Worm (Caenorhabditis elegans) whole organism, midembryonic: Measurements from ENCODE around the gene mes-6.

Experiments
- T22C8.4 ChIP-seq: fragments of 200-800 bp; sonication (Bioruptor generic); IDR thresholded peaks from 2 replicates; pipeline ENCODE4 v1.3.6; 2022; ENCODE audit warnings: missing genetic modification characterization, missing compliant biosample characterization
- cog-1 ChIP-seq: sonication (generic microtip); optimal IDR thresholded peaks from 2 replicates; lab custom pipeline; 2016; ENCODE audit warnings: missing genetic modification characterization, missing compliant biosample characterization
- flt-1 ChIP-seq: fragments of 200-800 bp; sonication (Bioruptor generic); IDR thresholded peaks from 2 replicates; pipeline ENCODE4 v1.3.6; 2022; ENCODE audit warnings: missing genetic modification characterization, missing compliant biosample characterization
- klf-2 ChIP-seq: fragments of 200-800 bp; sonication (Bioruptor generic); conservative IDR thresholded peaks from 2 replicates; pipeline ENCODE4 v1.3.6; 2022; ENCODE audit warnings: missing genetic modification reagents, missing genetic modification characterization, missing compliant biosample characterization
- med-1 ChIP-seq: sonication (generic microtip); optimal IDR thresholded peaks from 2 replicates; lab custom pipeline; 2017; ENCODE audit warnings: missing genetic modification characterization, mild to moderate bottlenecking, missing compliant biosample characterization, antibody characterized with exemption, missing genetic modification reagents; ENCODE audit not compliant: insufficient read depth
- ref-1 ChIP-seq: fragments of 200-800 bp; sonication (Bioruptor generic); conservative IDR thresholded peaks from 2 replicates; pipeline ENCODE4 v1.3.6; 2022; ENCODE audit warnings: missing genetic modification reagents, missing genetic modification characterization, missing compliant biosample characterization
- tab-1 ChIP-seq: fragments of 200-800 bp; sonication (Bioruptor generic); IDR thresholded peaks from 2 replicates; pipeline ENCODE4 v1.3.6; 2022; ENCODE audit warnings: missing genetic modification characterization, missing compliant biosample characterization
- ztf-23 ChIP-seq: fragments of 200-800 bp; sonication (Bioruptor generic); IDR thresholded peaks from 2 replicates; pipeline ENCODE4 v1.3.6; 2022; ENCODE audit warnings: missing genetic modification reagents, missing genetic modification characterization, missing compliant biosample characterization
- ztf-29 ChIP-seq: fragments of 200-800 bp; sonication (Bioruptor generic); IDR thresholded peaks from 2 replicates; pipeline ENCODE4 v1.3.6; 2022; ENCODE audit warnings: missing genetic modification reagents, missing genetic modification characterization, missing compliant biosample characterization

Gene mes-6

DNA sequence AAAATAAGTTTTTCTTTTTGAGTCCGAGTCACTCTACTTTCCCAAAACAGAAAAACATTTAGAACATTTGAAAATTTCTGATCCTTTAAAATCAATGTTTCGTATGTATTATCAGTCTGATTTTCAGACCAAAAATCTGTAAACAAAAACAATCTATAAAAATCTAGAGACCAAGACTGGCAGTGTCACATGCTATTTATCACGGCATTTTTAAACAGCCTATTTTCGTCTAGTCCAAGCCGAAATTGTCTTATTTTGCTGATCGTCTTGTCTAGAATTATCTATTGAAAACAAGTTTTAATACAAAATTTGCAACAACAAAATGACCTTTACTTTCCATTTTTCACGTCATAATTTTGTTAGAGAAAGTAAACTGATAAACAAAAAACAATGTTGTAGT is 15.5 kb downstream of the mes-6 start:
- TF ChIP-seq tab-1 (no peak), ztf-23 (no peak), med-1 (no peak), T22C8.4 (GFP tag; lab: Robert Waterston, UW) (no peak), klf-2 (no peak), ztf-29 (GFP tag; lab: Robert Waterston, UW) (no peak)

DNA sequence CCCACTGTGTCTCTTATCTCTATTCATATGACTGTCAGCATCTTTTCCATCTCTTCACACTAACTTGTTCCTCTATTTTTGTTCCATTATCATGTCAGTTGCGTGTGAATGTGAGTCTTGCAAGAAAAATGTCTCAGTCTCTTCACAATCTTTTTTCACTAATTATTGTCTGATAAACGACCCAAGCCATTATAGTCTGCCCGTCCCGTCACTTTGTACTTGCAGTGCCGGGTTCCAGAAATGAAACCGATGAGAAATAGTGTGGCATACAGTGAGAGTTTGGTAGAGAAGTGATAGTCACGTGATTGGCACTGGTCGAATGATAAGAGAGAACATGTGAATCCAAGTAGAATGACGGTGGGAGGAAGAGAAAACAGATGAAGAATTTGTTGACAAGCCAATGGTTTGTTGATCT is 16.5 kb downstream of the mes-6 start:
- no peak for TF ChIP-seq ztf-23
- no peak for TF ChIP-seq flt-1 (GFP tag; lab: Robert Waterston, UW)
- TF ChIP-seq med-1, result no peak
- no peak for TF ChIP-seq tab-1
- TF ChIP-seq cog-1 (tag; lab: Kevin White, UChicago), result no peak
- no peak for TF ChIP-seq ztf-29 (GFP tag; lab: Robert Waterston, UW)

DNA sequence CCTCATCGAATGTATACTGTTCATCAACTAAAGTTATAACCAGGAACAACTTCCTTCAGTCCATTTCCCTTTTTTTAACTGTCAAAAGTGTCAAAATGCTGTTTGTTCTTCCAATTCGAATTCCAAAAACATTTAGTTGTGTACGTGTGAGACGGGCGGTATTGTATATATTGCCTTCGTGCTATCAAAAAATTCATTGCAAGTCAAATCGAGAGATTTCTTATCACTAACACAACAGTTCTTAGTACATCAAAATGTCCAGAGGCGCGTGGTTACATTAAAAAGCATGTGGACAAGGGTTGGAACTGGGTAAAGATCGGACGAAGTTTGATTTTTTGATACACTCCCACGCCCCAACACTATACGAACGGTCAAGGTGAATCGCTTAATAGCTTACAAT is 17.3 kb downstream of the mes-6 start:
- TF ChIP-seq T22C8.4 (GFP tag; lab: Robert Waterston, UW), result no peak
- TF ChIP-seq flt-1 (GFP tag; lab: Robert Waterston, UW), result no peak
- TF ChIP-seq tab-1, result no peak
- TF ChIP-seq ref-1 (GFP tag; lab: Robert Waterston, UW), result no peak
- no peak for TF ChIP-seq cog-1 (tag; lab: Kevin White, UChicago)

DNA sequence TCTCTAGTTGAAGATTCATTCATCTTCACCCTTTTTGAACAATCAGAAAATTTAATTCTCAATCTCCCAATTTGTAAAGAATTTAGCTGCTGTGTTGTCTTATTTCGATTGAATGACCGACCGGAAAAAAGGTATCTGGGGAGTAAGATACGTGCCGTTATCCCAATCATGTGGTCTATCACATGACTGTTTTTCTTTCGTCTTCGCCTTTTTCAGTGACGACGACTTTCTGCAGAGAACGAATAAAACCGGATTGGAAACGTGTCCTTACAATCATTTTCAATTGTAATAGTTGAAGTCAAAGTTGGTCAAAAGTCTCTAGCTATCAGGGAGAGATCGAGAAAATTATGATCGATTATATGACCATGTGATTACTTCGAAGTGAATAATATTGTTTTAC is 18.0 kb downstream of the mes-6 start:
- TF ChIP-seq ref-1 (GFP tag; lab: Robert Waterston, UW) (no peak), ztf-29 (GFP tag; lab: Robert Waterston, UW) (no peak), med-1 (no peak), klf-2 (no peak), T22C8.4 (GFP tag; lab: Robert Waterston, UW) (no peak), cog-1 (tag; lab: Kevin White, UChicago) (no peak), flt-1 (GFP tag; lab: Robert Waterston, UW) (no peak), ztf-23 (no peak), tab-1 (no peak)

DNA sequence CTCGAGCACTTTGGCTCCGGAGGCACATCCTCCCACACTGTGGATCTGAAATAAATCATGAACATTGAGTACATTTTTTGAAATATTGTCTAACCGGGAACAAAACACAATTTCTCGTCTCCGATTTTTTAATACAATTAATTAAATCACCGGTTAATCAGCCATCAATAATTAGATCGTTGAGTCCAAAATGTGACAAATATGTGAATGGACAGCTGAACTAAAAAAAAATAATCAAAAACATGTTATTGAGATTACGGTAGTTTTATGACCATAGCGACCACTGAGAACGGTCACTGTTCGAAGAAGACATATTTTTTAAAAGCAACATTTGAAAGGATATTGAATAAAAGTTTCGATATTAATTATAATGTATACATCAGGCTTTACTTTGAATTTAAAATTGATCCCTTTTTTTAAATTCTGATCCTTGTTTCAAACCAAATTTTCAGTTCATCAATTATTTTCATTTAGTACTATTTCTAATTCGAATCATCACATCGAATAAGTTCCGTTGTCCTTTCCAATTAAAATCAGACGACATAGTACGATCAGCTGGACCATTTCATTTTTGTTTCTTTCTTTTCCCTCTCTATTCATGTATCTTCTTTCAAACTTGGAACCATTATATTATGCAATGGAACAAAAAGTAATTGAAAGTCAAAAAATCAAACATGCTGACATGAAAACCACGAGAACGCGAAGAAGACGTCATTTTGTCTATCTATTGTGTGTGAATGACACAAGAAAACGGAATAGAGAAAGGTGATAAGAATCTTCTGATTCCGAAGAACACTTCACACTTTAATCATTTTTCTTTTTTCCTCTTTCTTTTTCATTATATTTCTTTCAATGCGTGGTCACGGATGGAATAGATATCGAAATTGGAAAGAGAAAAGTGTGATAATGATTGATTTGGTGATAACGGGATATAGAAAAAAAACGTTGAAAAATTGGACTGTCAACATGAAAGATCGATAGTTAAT is 19.3 kb downstream of the mes-6 start:
- no peak for TF ChIP-seq cog-1 (tag; lab: Kevin White, UChicago)
- no peak for TF ChIP-seq med-1
- no peak for TF ChIP-seq ref-1 (GFP tag; lab: Robert Waterston, UW)
- TF ChIP-seq klf-2, result no peak

DNA sequence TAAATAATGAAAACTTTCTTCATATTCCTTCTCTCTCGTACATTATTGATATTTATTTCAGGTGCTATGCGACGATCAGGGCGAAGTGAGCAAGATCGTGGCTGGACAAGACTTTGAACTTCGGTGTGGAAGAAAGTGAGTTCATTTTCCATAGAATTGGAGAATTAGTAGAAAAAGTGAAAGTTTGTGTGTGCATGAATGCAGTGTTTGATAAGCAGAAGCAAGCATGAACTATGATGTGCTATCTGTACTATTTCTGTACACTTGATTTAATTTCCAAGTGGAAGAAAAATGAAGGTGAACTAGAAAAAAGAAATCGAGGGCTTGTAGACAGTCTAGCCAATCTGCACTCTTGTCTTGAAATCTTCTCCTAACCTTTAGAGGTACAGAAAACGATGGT is 20.9 kb downstream of the mes-6 start:
- TF ChIP-seq flt-1 (GFP tag; lab: Robert Waterston, UW), result no peak
- TF ChIP-seq cog-1 (tag; lab: Kevin White, UChicago), result no peak
- TF ChIP-seq tab-1, result no peak
- TF ChIP-seq ztf-23, result no peak
- no peak for TF ChIP-seq ztf-29 (GFP tag; lab: Robert Waterston, UW)
- TF ChIP-seq ref-1 (GFP tag; lab: Robert Waterston, UW), result no peak
- TF ChIP-seq klf-2, result no peak
- TF ChIP-seq med-1, result no peak
- no peak for TF ChIP-seq T22C8.4 (GFP tag; lab: Robert Waterston, UW)

DNA sequence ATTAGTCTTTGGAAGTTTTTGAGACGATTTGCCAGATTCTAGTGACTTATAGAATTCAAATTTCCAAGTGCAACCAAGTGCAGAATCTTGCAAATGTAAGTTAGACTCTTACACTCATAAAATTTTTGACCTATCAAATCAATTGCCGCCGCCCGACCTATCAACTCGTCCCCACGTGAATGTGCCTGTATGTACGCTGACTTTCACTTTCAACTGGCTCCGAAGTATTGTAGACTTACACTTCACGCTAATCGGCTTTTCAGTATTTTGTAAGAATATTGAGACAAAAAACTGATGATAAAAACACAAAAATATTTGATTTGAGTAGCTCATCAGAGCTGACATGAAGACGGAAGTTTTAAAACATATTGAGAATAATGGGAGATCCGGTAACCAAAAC is 21.7 kb downstream of the mes-6 start:
- TF ChIP-seq ztf-23 (no peak), cog-1 (tag; lab: Kevin White, UChicago) (no peak), tab-1 (no peak), ztf-29 (GFP tag; lab: Robert Waterston, UW) (no peak), flt-1 (GFP tag; lab: Robert Waterston, UW) (no peak), T22C8.4 (GFP tag; lab: Robert Waterston, UW) (no peak), ref-1 (GFP tag; lab: Robert Waterston, UW) (no peak)

DNA sequence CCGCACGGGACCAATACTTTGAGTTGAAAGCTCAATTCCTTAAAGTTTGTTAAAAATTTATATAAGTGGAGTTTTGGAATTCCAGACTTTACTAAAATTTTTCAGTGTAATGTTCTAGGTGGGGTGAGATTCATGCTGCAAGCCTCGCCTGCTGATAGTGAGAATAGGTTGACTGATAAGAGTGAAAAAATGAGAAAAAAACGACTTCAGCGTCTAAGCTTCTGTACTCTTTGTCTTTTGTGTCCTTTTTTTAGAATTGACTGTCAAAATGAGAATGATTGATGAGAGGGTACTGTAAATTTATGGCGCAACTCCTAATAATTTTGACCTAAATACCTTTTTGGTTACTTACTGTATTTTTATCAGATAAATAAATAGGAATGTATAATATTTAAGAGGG is 23.1 kb downstream of the mes-6 start:
- TF ChIP-seq ref-1 (GFP tag; lab: Robert Waterston, UW) (no peak), flt-1 (GFP tag; lab: Robert Waterston, UW) (no peak), med-1 (no peak), cog-1 (tag; lab: Kevin White, UChicago) (no peak), ztf-29 (GFP tag; lab: Robert Waterston, UW) (no peak), T22C8.4 (GFP tag; lab: Robert Waterston, UW) (no peak), klf-2 (no peak), ztf-23 (no peak), tab-1 (no peak)

DNA sequence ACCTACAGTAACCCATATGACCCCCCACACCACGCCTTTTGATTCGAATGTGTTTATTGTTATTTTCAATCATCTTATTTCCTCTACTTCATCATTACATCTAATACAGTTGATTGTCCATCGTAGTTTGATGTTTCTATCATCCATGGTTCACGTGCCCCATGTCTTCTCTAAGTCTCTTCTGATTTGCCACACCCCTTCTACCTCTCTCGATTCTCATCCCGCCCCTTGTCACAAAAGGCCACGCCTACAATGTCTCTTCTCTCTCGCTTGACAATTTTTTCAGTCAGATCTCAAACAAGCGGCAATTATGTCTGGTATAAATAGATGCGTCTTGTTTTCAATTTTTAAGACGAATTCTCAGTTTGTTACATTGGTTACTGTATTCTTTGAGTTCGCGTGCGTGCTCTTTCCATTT is 23.9 kb downstream of the mes-6 start:
- TF ChIP-seq cog-1 (tag; lab: Kevin White, UChicago) (no peak), T22C8.4 (GFP tag; lab: Robert Waterston, UW) (no peak), tab-1 (no peak), klf-2 (no peak), ref-1 (GFP tag; lab: Robert Waterston, UW) (no peak), med-1 (no peak), ztf-23 (no peak), ztf-29 (GFP tag; lab: Robert Waterston, UW) (no peak), flt-1 (GFP tag; lab: Robert Waterston, UW) (no peak)

DNA sequence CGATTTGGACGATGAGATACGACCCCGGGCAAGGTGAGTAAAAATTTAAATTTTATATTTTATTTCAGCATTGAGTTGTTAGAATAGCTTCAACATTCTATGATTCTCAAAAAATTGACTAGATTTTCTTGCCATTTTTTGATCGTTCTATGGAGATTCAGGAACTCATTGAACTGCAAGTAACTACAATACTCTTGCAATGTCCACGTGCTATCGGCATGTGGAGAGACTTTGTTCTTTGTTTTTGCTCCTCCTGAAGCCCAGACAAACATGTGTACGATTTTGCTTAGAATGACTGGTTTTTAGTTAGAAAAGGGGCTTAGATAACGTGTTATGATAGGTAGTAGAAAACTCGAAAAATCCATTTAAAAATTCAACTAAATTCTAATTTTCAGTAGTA is 24.9 kb downstream of the mes-6 start:
- TF ChIP-seq med-1 (no peak), cog-1 (tag; lab: Kevin White, UChicago) (no peak), T22C8.4 (GFP tag; lab: Robert Waterston, UW) (no peak), klf-2 (no peak), tab-1 (no peak), ref-1 (GFP tag; lab: Robert Waterston, UW) (no peak), ztf-23 (no peak), flt-1 (GFP tag; lab: Robert Waterston, UW) (no peak), ztf-29 (GFP tag; lab: Robert Waterston, UW) (no peak)
